Worm (Caenorhabditis elegans) whole organism, midembryonic: ENCODE results near the gene eri-12.

ENCODE experiments used
- T22C8.4 ChIP-seq: fragments of 200-800 bp; sonication (Bioruptor generic); IDR thresholded peaks from 2 replicates; pipeline ENCODE4 v1.3.6; 2022; ENCODE audit warnings: missing genetic modification characterization, missing compliant biosample characterization
- cog-1 ChIP-seq: sonication (generic microtip); optimal IDR thresholded peaks from 2 replicates; lab custom pipeline; 2016; ENCODE audit warnings: missing genetic modification characterization, missing compliant biosample characterization
- flt-1 ChIP-seq: fragments of 200-800 bp; sonication (Bioruptor generic); IDR thresholded peaks from 2 replicates; pipeline ENCODE4 v1.3.6; 2022; ENCODE audit warnings: missing genetic modification characterization, missing compliant biosample characterization
- klf-2 ChIP-seq: fragments of 200-800 bp; sonication (Bioruptor generic); conservative IDR thresholded peaks from 2 replicates; pipeline ENCODE4 v1.3.6; 2022; ENCODE audit warnings: missing genetic modification reagents, missing genetic modification characterization, missing compliant biosample characterization
- med-1 ChIP-seq: sonication (generic microtip); optimal IDR thresholded peaks from 2 replicates; lab custom pipeline; 2017; ENCODE audit warnings: missing genetic modification characterization, mild to moderate bottlenecking, missing compliant biosample characterization, antibody characterized with exemption, missing genetic modification reagents; ENCODE audit not compliant: insufficient read depth
- ref-1 ChIP-seq: fragments of 200-800 bp; sonication (Bioruptor generic); conservative IDR thresholded peaks from 2 replicates; pipeline ENCODE4 v1.3.6; 2022; ENCODE audit warnings: missing genetic modification reagents, missing genetic modification characterization, missing compliant biosample characterization
- tab-1 ChIP-seq: fragments of 200-800 bp; sonication (Bioruptor generic); IDR thresholded peaks from 2 replicates; pipeline ENCODE4 v1.3.6; 2022; ENCODE audit warnings: missing genetic modification characterization, missing compliant biosample characterization
- ztf-23 ChIP-seq: fragments of 200-800 bp; sonication (Bioruptor generic); IDR thresholded peaks from 2 replicates; pipeline ENCODE4 v1.3.6; 2022; ENCODE audit warnings: missing genetic modification reagents, missing genetic modification characterization, missing compliant biosample characterization
- ztf-29 ChIP-seq: fragments of 200-800 bp; sonication (Bioruptor generic); IDR thresholded peaks from 2 replicates; pipeline ENCODE4 v1.3.6; 2022; ENCODE audit warnings: missing genetic modification reagents, missing genetic modification characterization, missing compliant biosample characterization

Gene eri-12

ce11 chrIV:12198816-12199215, 42.2 kb downstream of the eri-12 start:
- TF ChIP-seq tab-1 (no peak), T22C8.4 (GFP tag; lab: Robert Waterston, UW) (no peak), ref-1 (GFP tag; lab: Robert Waterston, UW) (no peak), med-1 (GFP tag; lab: Kevin White, UChicago) (no peak), ztf-29 (GFP tag; lab: Robert Waterston, UW) (no peak), ztf-23 (no peak), flt-1 (no peak), klf-2 (GFP tag; lab: Robert Waterston, UW) (no peak), cog-1 (tag; lab: Kevin White, UChicago) (no peak)

- TF ChIP-seq ztf-29 (GFP tag; lab: Robert Waterston, UW) (no peak), tab-1 (no peak), cog-1 (tag; lab: Kevin White, UChicago) (no peak)
Measured at ce11 chrIV:12199538-12200158, 43.0 kb downstream of the eri-12 start.

- TF ChIP-seq flt-1 (no peak), klf-2 (GFP tag; lab: Robert Waterston, UW) (no peak), ztf-29 (GFP tag; lab: Robert Waterston, UW) (no peak), ref-1 (GFP tag; lab: Robert Waterston, UW) (no peak), ztf-23 (no peak)
Measured at ce11 chrIV:12200812-12201211, 44.2 kb downstream of the eri-12 start.

- TF ChIP-seq T22C8.4 (GFP tag; lab: Robert Waterston, UW) (no peak), ztf-23 (no peak), flt-1 (no peak), tab-1 (no peak), ref-1 (GFP tag; lab: Robert Waterston, UW) (no peak), klf-2 (GFP tag; lab: Robert Waterston, UW) (no peak), med-1 (GFP tag; lab: Kevin White, UChicago) (no peak), ztf-29 (GFP tag; lab: Robert Waterston, UW) (no peak), cog-1 (tag; lab: Kevin White, UChicago) (no peak)
Measured at ce11 chrIV:12202000-12202399, 45.4 kb downstream of the eri-12 start.

ce11 chrIV:12202949-12203348, 46.3 kb downstream of the eri-12 start, which contains the start of gene F35G2.1:
Gene F35G2.1, plus strand, starts transcription at chrIV:12203249.
- TF ChIP-seq ztf-29 (GFP tag; lab: Robert Waterston, UW) = no peak
- no peak for TF ChIP-seq cog-1 (tag; lab: Kevin White, UChicago)
- TF ChIP-seq flt-1 = no peak
- no peak for TF ChIP-seq ref-1 (GFP tag; lab: Robert Waterston, UW)
- TF ChIP-seq T22C8.4 (GFP tag; lab: Robert Waterston, UW) = no peak

- no peak for TF ChIP-seq flt-1
- no peak for TF ChIP-seq tab-1
- no peak for TF ChIP-seq ztf-23
- no peak for TF ChIP-seq cog-1 (tag; lab: Kevin White, UChicago)
- no peak for TF ChIP-seq T22C8.4 (GFP tag; lab: Robert Waterston, UW)
- TF ChIP-seq med-1 (GFP tag; lab: Kevin White, UChicago) = no peak
- TF ChIP-seq klf-2 (GFP tag; lab: Robert Waterston, UW) = no peak
- TF ChIP-seq ref-1 (GFP tag; lab: Robert Waterston, UW) = no peak
- no peak for TF ChIP-seq ztf-29 (GFP tag; lab: Robert Waterston, UW)
Measured at ce11 chrIV:12203968-12204367, 47.3 kb downstream of the eri-12 start.

- TF ChIP-seq tab-1 (no peak), med-1 (GFP tag; lab: Kevin White, UChicago) (no peak), klf-2 (GFP tag; lab: Robert Waterston, UW) (no peak), ztf-29 (GFP tag; lab: Robert Waterston, UW) (no peak), flt-1 (no peak)
Measured at ce11 chrIV:12207454-12207853, 50.8 kb downstream of the eri-12 start.

- TF ChIP-seq med-1 (GFP tag; lab: Kevin White, UChicago) (no peak), flt-1 (no peak)
Measured at ce11 chrIV:12207873-12208272, 51.2 kb downstream of the eri-12 start.

- TF ChIP-seq ztf-29 (GFP tag; lab: Robert Waterston, UW) (no peak), cog-1 (tag; lab: Kevin White, UChicago) (no peak), med-1 (GFP tag; lab: Kevin White, UChicago) (no peak), ref-1 (GFP tag; lab: Robert Waterston, UW) (no peak), ztf-23 (no peak), T22C8.4 (GFP tag; lab: Robert Waterston, UW) (no peak), flt-1 (no peak), tab-1 (no peak), klf-2 (GFP tag; lab: Robert Waterston, UW) (no peak)
Measured at ce11 chrIV:12208984-12209676, 52.5 kb downstream of the eri-12 start, which contains the start of the genes marb-1 and F35G2.3. Gene marb-1, minus strand, starts transcription at chrIV:12209010. Gene F35G2.3, plus strand, starts transcription at chrIV:12209626.

- TF ChIP-seq tab-1 = no peak
- TF ChIP-seq ztf-23 = no peak
- no peak for TF ChIP-seq med-1 (GFP tag; lab: Kevin White, UChicago)
- no peak for TF ChIP-seq flt-1
- no peak for TF ChIP-seq T22C8.4 (GFP tag; lab: Robert Waterston, UW)
- TF ChIP-seq klf-2 (GFP tag; lab: Robert Waterston, UW) = no peak
- no peak for TF ChIP-seq ztf-29 (GFP tag; lab: Robert Waterston, UW)
- TF ChIP-seq ref-1 (GFP tag; lab: Robert Waterston, UW) = no peak
- no peak for TF ChIP-seq cog-1 (tag; lab: Kevin White, UChicago)
Measured at ce11 chrIV:12211292-12211691, 54.7 kb downstream of the eri-12 start.
